Worm (Caenorhabditis elegans) whole organism, young adult: Measurements from ENCODE around the gene fbxb-96.
A peak's percentile ranks its signal among the peaks of the same experiment; 100 is the strongest.

Experiments
- F23B12.7 ChIP-seq: sonication (generic microtip); optimal IDR thresholded peaks from 2 replicates; lab custom pipeline; 2017; ENCODE audit warnings: missing genetic modification characterization, mild to moderate bottlenecking, missing compliant biosample characterization, antibody characterized with exemption, moderate library complexity; ENCODE audit not compliant: insufficient read depth
- F49E8.2 ChIP-seq: sonication (generic microtip); optimal IDR thresholded peaks from 3 replicates; lab custom pipeline; 2017; ENCODE audit warnings: missing genetic modification characterization, mild to moderate bottlenecking, missing compliant biosample characterization, antibody characterized with exemption, moderate library complexity; ENCODE audit not compliant: insufficient read depth
- F57A8.1 ChIP-seq: fragments of 200-800 bp; sonication (Bioruptor generic); optimal IDR thresholded peaks from 2 replicates; lab custom pipeline; 2018; ENCODE audit warnings: mild to moderate bottlenecking, missing genetic modification characterization, moderate library complexity, missing compliant biosample characterization
- F57C9.4 ChIP-seq: sonication (generic microtip); optimal IDR thresholded peaks from 2 replicates; lab custom pipeline; 2017; ENCODE audit warnings: mild to moderate bottlenecking, missing genetic modification characterization, missing compliant biosample characterization
- T26A5.8 ChIP-seq: sonication (generic microtip); optimal IDR thresholded peaks from 2 replicates; lab custom pipeline; 2016; ENCODE audit warnings: missing genetic modification characterization, missing compliant biosample characterization
- Y53G8AR.9 ChIP-seq: fragments of 200-800 bp; sonication (Bioruptor generic); conservative IDR thresholded peaks from 2 replicates; pipeline ENCODE4 v1.3.6; 2022; ENCODE audit warnings: missing genetic modification reagents, missing genetic modification characterization, missing compliant biosample characterization
- Y79H2A.3 ChIP-seq: fragments of 200-800 bp; sonication (Bioruptor generic); conservative IDR thresholded peaks from 2 replicates; pipeline ENCODE4 v1.3.6; 2022; ENCODE audit warnings: missing genetic modification reagents, missing genetic modification characterization, missing compliant biosample characterization
- aptf-2 ChIP-seq: fragments of 200-800 bp; sonication (Bioruptor generic); conservative IDR thresholded peaks from 2 replicates; pipeline ENCODE4 v1.3.6; 2022; ENCODE audit warnings: missing genetic modification reagents, missing genetic modification characterization, missing compliant biosample characterization
- atf-7 ChIP-seq: sonication (generic microtip); optimal IDR thresholded peaks from 2 replicates; lab custom pipeline; 2017; ENCODE audit warnings: mild to moderate bottlenecking, missing genetic modification characterization, missing compliant biosample characterization
- bed-1 ChIP-seq: fragments of 200-800 bp; sonication (Bioruptor generic); IDR thresholded peaks from 2 replicates; pipeline ENCODE4 v1.3.6; 2022; ENCODE audit warnings: missing genetic modification reagents, missing genetic modification characterization, missing compliant biosample characterization
- bed-2 ChIP-seq: fragments of 200-800 bp; sonication (Bioruptor generic); IDR thresholded peaks from 2 replicates; pipeline ENCODE4 v1.3.6; 2022; ENCODE audit warnings: missing genetic modification reagents, missing genetic modification characterization, missing compliant biosample characterization
- cebp-2 ChIP-seq: fragments of 200-800 bp; sonication (Bioruptor generic); IDR thresholded peaks from 2 replicates; pipeline ENCODE4 v1.3.6; 2022; ENCODE audit warnings: missing genetic modification characterization, missing compliant biosample characterization
- chd-7 ChIP-seq: sonication (generic microtip); optimal IDR thresholded peaks from 2 replicates; lab custom pipeline; 2016; ENCODE audit warnings: mild to moderate bottlenecking, missing genetic modification characterization, moderate library complexity, missing compliant biosample characterization
- dox-1 ChIP-seq: fragments of 200-800 bp; sonication (Bioruptor generic); IDR thresholded peaks from 2 replicates; pipeline ENCODE4 v1.3.6; 2022; ENCODE audit warnings: missing genetic modification reagents, missing genetic modification characterization, missing compliant biosample characterization
- dpff-1 ChIP-seq: sonication (generic microtip); optimal IDR thresholded peaks from 2 replicates; lab custom pipeline; 2017; ENCODE audit warnings: mild to moderate bottlenecking, missing genetic modification characterization, missing compliant biosample characterization
- efl-1 ChIP-seq: fragments of 150-350 bp; optimal IDR thresholded peaks from 2 replicates; lab custom pipeline; 2014; ENCODE audit warnings: missing biosample characterization, missing genetic modification reagents, missing genetic modification characterization
- egl-18 ChIP-seq: fragments of 200-800 bp; sonication (Bioruptor generic); IDR thresholded peaks from 2 replicates; pipeline ENCODE4 v1.3.6; 2022; ENCODE audit warnings: missing genetic modification reagents, missing genetic modification characterization, missing compliant biosample characterization
- ekl-4 ChIP-seq: fragments of 200-800 bp; sonication (Bioruptor generic); IDR thresholded peaks from 2 replicates; pipeline ENCODE4 v1.3.6; 2022; ENCODE audit warnings: missing genetic modification reagents, missing genetic modification characterization, missing compliant biosample characterization
- ets-4 ChIP-seq: fragments of 200-800 bp; sonication (Bioruptor generic); optimal IDR thresholded peaks from 2 replicates; lab custom pipeline; 2018; ENCODE audit warnings: mild to moderate bottlenecking, missing genetic modification characterization, missing compliant biosample characterization
- him-1 ChIP-seq: sonication (generic microtip); optimal IDR thresholded peaks from 2 replicates; lab custom pipeline; 2016; ENCODE audit warnings: missing genotype, missing genetic modification reagents, missing genetic modification characterization, missing compliant biosample characterization
- hmg-20 ChIP-seq: fragments of 200-800 bp; sonication (Bioruptor generic); IDR thresholded peaks from 2 replicates; pipeline ENCODE4 v1.3.6; 2022; ENCODE audit warnings: missing genetic modification reagents, missing genetic modification characterization, missing compliant biosample characterization
- hrde-1 ChIP-seq: sonication (generic microtip); optimal IDR thresholded peaks from 2 replicates; lab custom pipeline; 2016; ENCODE audit warnings: missing genetic modification characterization, mild to moderate bottlenecking, missing compliant biosample characterization, moderate library complexity, missing genotype, missing genetic modification reagents, borderline replicate concordance
- lag-1 ChIP-seq: fragments of 200-800 bp; sonication (Bioruptor generic); IDR thresholded peaks from 2 replicates; pipeline ENCODE4 v1.3.6; 2022; ENCODE audit warnings: missing genetic modification reagents, missing genetic modification characterization, missing compliant biosample characterization
- lsy-27 ChIP-seq: sonication (generic microtip); optimal IDR thresholded peaks from 2 replicates; lab custom pipeline; 2017; ENCODE audit warnings: missing genetic modification characterization, mild to moderate bottlenecking, missing compliant biosample characterization, antibody characterized with exemption, missing genotype, borderline replicate concordance; ENCODE audit not compliant: insufficient read depth
- madf-10 ChIP-seq: sonication (generic microtip); optimal IDR thresholded peaks from 2 replicates; lab custom pipeline; 2016; ENCODE audit warnings: mild to moderate bottlenecking, missing genetic modification characterization, missing compliant biosample characterization
- mcd-1 ChIP-seq: fragments of 200-800 bp; sonication (Bioruptor generic); IDR thresholded peaks from 2 replicates; pipeline ENCODE4 v1.3.6; 2022; ENCODE audit warnings: missing genetic modification reagents, missing genetic modification characterization, missing compliant biosample characterization
- mel-28 ChIP-seq: sonication (generic microtip); optimal IDR thresholded peaks from 2 replicates; lab custom pipeline; 2016; ENCODE audit warnings: borderline replicate concordance, mild to moderate bottlenecking, missing genetic modification characterization, missing compliant biosample characterization
- nfyb-1 ChIP-seq: fragments of 200-800 bp; sonication (Bioruptor generic); IDR thresholded peaks from 2 replicates; pipeline ENCODE4 v1.3.6; 2022; ENCODE audit warnings: missing genetic modification reagents, missing genetic modification characterization, missing compliant biosample characterization
- nhr-120 ChIP-seq: fragments of 200-800 bp; sonication (Bioruptor generic); IDR thresholded peaks from 2 replicates; pipeline ENCODE4 v1.3.6; 2022; ENCODE audit warnings: missing genetic modification characterization, missing compliant biosample characterization
- nhr-27 ChIP-seq: fragments of 200-800 bp; sonication (Bioruptor generic); optimal IDR thresholded peaks from 2 replicates; lab custom pipeline; 2018; ENCODE audit warnings: mild to moderate bottlenecking, missing genetic modification characterization, moderate library complexity, missing compliant biosample characterization
- nhr-80 ChIP-seq: sonication (generic microtip); optimal IDR thresholded peaks from 2 replicates; lab custom pipeline; 2016; ENCODE audit warnings: missing genetic modification characterization, missing compliant biosample characterization
- pha-4 ChIP-seq: fragments of 150-350 bp; sonication (generic microtip); optimal IDR thresholded peaks from 2 replicates; lab custom pipeline; 2014; ENCODE audit warnings: missing biosample characterization, missing genetic modification reagents, missing genetic modification characterization
- repo-1 ChIP-seq: sonication (generic microtip); optimal IDR thresholded peaks from 2 replicates; lab custom pipeline; 2017; ENCODE audit warnings: mild to moderate bottlenecking, missing genetic modification characterization, missing compliant biosample characterization
- snpc-1.1 ChIP-seq: sonication (generic microtip); optimal IDR thresholded peaks from 2 replicates; lab custom pipeline; 2017; ENCODE audit warnings: missing genetic modification characterization, mild to moderate bottlenecking, missing compliant biosample characterization, antibody characterized with exemption, moderate library complexity, missing genotype, missing genetic modification reagents; ENCODE audit not compliant: insufficient read depth
- snpc-1.3 ChIP-seq: sonication (generic microtip); optimal IDR thresholded peaks from 2 replicates; lab custom pipeline; 2017; ENCODE audit warnings: missing genetic modification characterization, mild to moderate bottlenecking, missing compliant biosample characterization, antibody characterized with exemption, moderate library complexity, missing genotype, missing genetic modification reagents; ENCODE audit not compliant: insufficient read depth
- snpc-4 ChIP-seq, 5 experiments: fragments of 150-350 bp in 1 of 5; sonication (generic microtip) in 4 of 5; optimal IDR thresholded peaks; 2 replicates each; lab custom pipeline; 2014 to 2018; ENCODE audit warnings: missing genetic modification characterization in 5 of 5, missing biosample characterization in 3 of 5, antibody characterized with exemption in 2 of 5, mild to moderate bottlenecking in 2 of 5, missing compliant biosample characterization in 2 of 5, missing genotype in 2 of 5, moderate library complexity in 2 of 5, missing genetic modification reagents in 1 of 5
- tbp1 ChIP-seq: fragments of 200-800 bp; sonication (Bioruptor generic); optimal IDR thresholded peaks from 2 replicates; lab custom pipeline; 2018; ENCODE audit warnings: mild to moderate bottlenecking, missing genetic modification characterization, missing compliant biosample characterization
- xnd-1 ChIP-seq: sonication (generic microtip); optimal IDR thresholded peaks from 2 replicates; lab custom pipeline; 2016; ENCODE audit warnings: missing genotype, missing genetic modification reagents, missing genetic modification characterization, missing compliant biosample characterization
- zim-3 ChIP-seq: sonication (generic microtip); optimal IDR thresholded peaks from 2 replicates; lab custom pipeline; 2017; ENCODE audit warnings: mild to moderate bottlenecking, missing genetic modification characterization, moderate library complexity, missing compliant biosample characterization
- ztf-22 ChIP-seq: fragments of 200-800 bp; sonication (Bioruptor generic); optimal IDR thresholded peaks from 2 replicates; lab custom pipeline; 2018; ENCODE audit warnings: mild to moderate bottlenecking, missing genetic modification characterization, moderate library complexity, missing compliant biosample characterization
- ztf-26 ChIP-seq: sonication (generic microtip); optimal IDR thresholded peaks from 2 replicates; lab custom pipeline; 2017; ENCODE audit warnings: missing genetic modification characterization, missing compliant biosample characterization
- ztf-3 ChIP-seq: fragments of 200-800 bp; sonication (Bioruptor generic); optimal IDR thresholded peaks from 2 replicates; lab custom pipeline; 2018; ENCODE audit warnings: mild to moderate bottlenecking, missing genetic modification characterization, missing compliant biosample characterization

The fbxb-96 gene

ce11 chrII:1851716-1852115 lies 1.5 kb upstream of the fbxb-96 start:
- TF ChIP-seq madf-10 (tag; lab: Kevin White, UChicago) (no peak), Y53G8AR.9 (no peak), F57C9.4 (tag; lab: Kevin White, UChicago) (no peak), nfyb-1 (GFP tag; lab: Robert Waterston, UW) (peak; percentile 45; the same call in 1 of the 2 replicates), mcd-1 (GFP tag; lab: Robert Waterston, UW) (0 out of 2 replicates have a peak, but pooled peaks have one; percentile 21), hmg-20 (no peak), ztf-22 (GFP tag; lab: Kevin White, UChicago) (peak; percentile 82), xnd-1 (tag; lab: Kevin White, UChicago) (no peak), ztf-26 (tag; lab: Kevin White, UChicago) (peak; percentile 7), him-1 (tag; lab: Kevin White, UChicago) (no peak), snpc-4 (GFP tag; optimal IDR thresholded peaks at IDR 0.05; lab: Kevin White, UChicago) (no peak), snpc-4 (tag; optimal IDR thresholded peaks at IDR 0.05; lab: Kevin White, UChicago) (no peak), F49E8.2 (tag; lab: Kevin White, UChicago) (no peak), chd-7 (tag; lab: Kevin White, UChicago) (no peak), F23B12.7 (no peak), hrde-1 (tag; lab: Kevin White, UChicago) (no peak), efl-1 (no peak), Y79H2A.3 (GFP tag; lab: Robert Waterston, UW) (no peak), F57A8.1 (GFP tag; lab: Kevin White, UChicago) (no peak), lsy-27 (tag; lab: Kevin White, UChicago) (no peak), ztf-3 (GFP tag; lab: Kevin White, UChicago) (no peak), ets-4 (peak; percentile 85), atf-7 (peak; percentile 56), ekl-4 (GFP tag; lab: Robert Waterston, UW) (no peak), snpc-1.1 (tag; lab: Kevin White, UChicago) (no peak), bed-2 (GFP tag; lab: Robert Waterston, UW) (no peak), dpff-1 (tag; lab: Kevin White, UChicago) (no peak), nhr-80 (tag; lab: Kevin White, UChicago) (peak; percentile 91), nhr-120 (no peak), T26A5.8 (tag; lab: Kevin White, UChicago) (no peak), nhr-27 (tag; lab: Kevin White, UChicago) (no peak), aptf-2 (GFP tag; lab: Robert Waterston, UW) (no peak), dox-1 (peak; percentile 73), mel-28 (no peak), pha-4 (no peak), repo-1 (tag; lab: Kevin White, UChicago) (no peak), cebp-2 (no peak), lag-1 (GFP tag; lab: Robert Waterston, UW) (no peak), bed-1 (GFP tag; lab: Robert Waterston, UW) (no peak), egl-18 (GFP tag; lab: Robert Waterston, UW) (no peak), tbp1 (peak; percentile 42), zim-3 (tag; lab: Kevin White, UChicago) (no peak), snpc-1.3 (no peak)
